Fruit fly (Drosophila melanogaster): Measurements from ENCODE around the gene rb.

DNA sequence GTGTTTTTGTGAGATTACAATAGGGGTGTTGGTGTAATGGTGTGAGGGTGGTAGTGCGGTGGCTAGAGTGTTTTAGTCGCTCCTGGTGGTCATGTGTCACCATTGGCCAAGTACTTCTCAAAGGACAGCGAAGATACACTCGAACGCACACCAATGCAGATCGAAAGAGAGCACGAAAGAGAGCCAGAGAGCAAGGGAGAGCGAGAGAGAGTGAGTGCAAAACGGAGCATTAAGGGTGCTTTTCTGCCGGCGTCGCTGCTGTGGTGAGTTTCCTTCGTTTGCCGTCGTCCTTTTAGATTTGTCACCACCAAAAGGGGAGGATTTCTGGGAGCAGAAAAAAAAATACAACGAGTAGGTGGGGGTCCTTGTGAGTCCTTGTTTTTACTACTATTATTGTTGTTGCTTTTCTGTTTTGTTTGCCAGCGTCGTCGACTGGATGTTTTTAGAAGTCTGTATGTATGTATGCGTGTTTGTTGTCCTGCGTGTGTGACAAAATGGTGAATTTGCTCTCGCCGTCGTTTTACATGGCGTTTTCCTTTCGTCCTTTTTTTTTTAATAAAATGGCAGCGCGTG, 32.3 kb downstream of the rb start:
- TF ChIP-seq psq (optimal IDR thresholded peaks at IDR 0.05) = no peak
- no peak for TF ChIP-seq pan (optimal IDR thresholded peaks at IDR 0.05)
- TF ChIP-seq EcR (GFP tag; optimal IDR thresholded peaks at IDR 0.05) = no peak
- no peak for TF ChIP-seq CG8478 (optimal IDR thresholded peaks at IDR 0.05)
